Worm (Caenorhabditis elegans) whole organism, midembryonic: ENCODE data around the gene F52D10.4.

Experiments used
- T22C8.4 ChIP-seq: fragments of 200-800 bp; sonication (Bioruptor generic); IDR thresholded peaks from 2 replicates; pipeline ENCODE4 v1.3.6; 2022; ENCODE audit warnings: missing genetic modification characterization, missing compliant biosample characterization
- cog-1 ChIP-seq: sonication (generic microtip); optimal IDR thresholded peaks from 2 replicates; lab custom pipeline; 2016; ENCODE audit warnings: missing genetic modification characterization, missing compliant biosample characterization
- flt-1 ChIP-seq: fragments of 200-800 bp; sonication (Bioruptor generic); IDR thresholded peaks from 2 replicates; pipeline ENCODE4 v1.3.6; 2022; ENCODE audit warnings: missing genetic modification characterization, missing compliant biosample characterization
- klf-2 ChIP-seq: fragments of 200-800 bp; sonication (Bioruptor generic); conservative IDR thresholded peaks from 2 replicates; pipeline ENCODE4 v1.3.6; 2022; ENCODE audit warnings: missing genetic modification reagents, missing genetic modification characterization, missing compliant biosample characterization
- med-1 ChIP-seq: sonication (generic microtip); optimal IDR thresholded peaks from 2 replicates; lab custom pipeline; 2017; ENCODE audit warnings: missing genetic modification characterization, mild to moderate bottlenecking, missing compliant biosample characterization, antibody characterized with exemption, missing genetic modification reagents; ENCODE audit not compliant: insufficient read depth
- ref-1 ChIP-seq: fragments of 200-800 bp; sonication (Bioruptor generic); conservative IDR thresholded peaks from 2 replicates; pipeline ENCODE4 v1.3.6; 2022; ENCODE audit warnings: missing genetic modification reagents, missing genetic modification characterization, missing compliant biosample characterization
- tab-1 ChIP-seq: fragments of 200-800 bp; sonication (Bioruptor generic); IDR thresholded peaks from 2 replicates; pipeline ENCODE4 v1.3.6; 2022; ENCODE audit warnings: missing genetic modification characterization, missing compliant biosample characterization
- ztf-23 ChIP-seq: fragments of 200-800 bp; sonication (Bioruptor generic); IDR thresholded peaks from 2 replicates; pipeline ENCODE4 v1.3.6; 2022; ENCODE audit warnings: missing genetic modification reagents, missing genetic modification characterization, missing compliant biosample characterization
- ztf-29 ChIP-seq: fragments of 200-800 bp; sonication (Bioruptor generic); IDR thresholded peaks from 2 replicates; pipeline ENCODE4 v1.3.6; 2022; ENCODE audit warnings: missing genetic modification reagents, missing genetic modification characterization, missing compliant biosample characterization

- no peak for TF ChIP-seq klf-2 (GFP tag; lab: Robert Waterston, UW)
- no peak for TF ChIP-seq T22C8.4
- TF ChIP-seq cog-1 (tag; lab: Kevin White, UChicago), result no peak
- TF ChIP-seq med-1, result no peak
- TF ChIP-seq ztf-29 (GFP tag; lab: Robert Waterston, UW), result no peak
- TF ChIP-seq ztf-23 (GFP tag; lab: Robert Waterston, UW), result no peak
- TF ChIP-seq flt-1 (GFP tag; lab: Robert Waterston, UW), result no peak
- no peak for TF ChIP-seq tab-1
- TF ChIP-seq ref-1, result no peak
Observed at ce11 chrX:11662069-11662468, 44.8 kb downstream of the F52D10.4 start.
